Worm (Caenorhabditis elegans): ENCODE measurements around the gene srx-13.

ce11 chrIV:1068730-1069244 is 49.7 kb downstream of the srx-13 start:
- TF ChIP-seq elt-3 (tag; optimal IDR thresholded peaks at IDR 0.05): no peak
- no peak for TF ChIP-seq nhr-28 (tag; optimal IDR thresholded peaks at IDR 0.05)
- no peak for TF ChIP-seq ztf-11 (tag; optimal IDR thresholded peaks at IDR 0.05)
- TF ChIP-seq zip-8 (tag; optimal IDR thresholded peaks at IDR 0.05): no peak
- no peak for TF ChIP-seq mep-1 (tag; optimal IDR thresholded peaks at IDR 0.05)
